Fruit fly (Drosophila melanogaster): Measurements from ENCODE around the gene CG18581.

CG18581 gene

DNA sequence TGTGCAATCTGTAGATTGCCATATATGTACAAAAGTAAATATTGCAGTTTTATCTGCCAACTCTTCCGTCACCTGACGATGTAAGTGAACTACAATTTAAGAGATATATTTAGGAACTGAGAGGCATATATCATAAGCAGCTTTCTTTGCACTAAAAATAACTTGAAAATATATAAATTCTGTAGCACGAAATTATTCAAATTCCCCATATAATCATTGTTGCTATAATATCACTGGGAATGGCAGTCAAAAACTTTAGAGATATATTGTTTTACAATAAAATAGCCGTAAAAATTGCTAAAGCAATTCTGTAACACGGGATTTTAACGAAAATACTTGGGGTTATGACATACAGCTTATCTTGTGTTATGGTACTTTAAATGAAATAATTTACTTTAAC lies 1.3 kb upstream of the CG18581 start, which contains the start of gene CG43679:
CG43679 (minus strand) TSS at position 101 of the 400 bp plus-strand sequence.
- TF ChIP-seq HLH106 (tag; optimal IDR thresholded peaks at IDR 0.05) (no peak), dl (GFP tag; optimal IDR thresholded peaks at IDR 0.05; ENCODE audit: insufficient read depth in 1 of 2, partially characterized antibody in 2 of 2) (no peak)

DNA sequence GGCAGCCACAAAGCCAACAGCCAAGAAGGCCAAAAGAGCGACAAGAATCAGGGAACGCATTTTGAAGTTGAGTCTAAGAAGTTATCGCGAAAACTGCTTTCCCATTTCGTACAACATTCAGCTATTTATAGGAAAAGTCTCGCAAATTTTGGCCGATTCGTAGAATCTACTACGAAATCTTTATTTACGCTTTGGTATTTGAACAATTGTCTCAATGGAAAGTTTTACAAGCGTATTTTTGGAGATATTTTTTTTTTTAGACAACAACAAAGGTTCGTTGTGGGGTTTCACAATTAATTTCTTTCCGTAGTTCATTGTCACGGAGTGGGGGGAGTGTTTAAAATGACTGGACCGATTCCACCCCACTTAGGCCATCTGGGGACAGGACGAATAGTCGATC lies 697 bp upstream of the CG18581 start, which contains the start of gene CG12310:
CG12310 (minus strand) TSS at position 101 of the 400 bp plus-strand sequence.
- TF ChIP-seq h (GFP tag; optimal IDR thresholded peaks at IDR 0.05) (peak; percentile 21), dsf (GFP tag; optimal IDR thresholded peaks at IDR 0.05; ENCODE audit: borderline replicate concordance) (no peak)

DNA sequence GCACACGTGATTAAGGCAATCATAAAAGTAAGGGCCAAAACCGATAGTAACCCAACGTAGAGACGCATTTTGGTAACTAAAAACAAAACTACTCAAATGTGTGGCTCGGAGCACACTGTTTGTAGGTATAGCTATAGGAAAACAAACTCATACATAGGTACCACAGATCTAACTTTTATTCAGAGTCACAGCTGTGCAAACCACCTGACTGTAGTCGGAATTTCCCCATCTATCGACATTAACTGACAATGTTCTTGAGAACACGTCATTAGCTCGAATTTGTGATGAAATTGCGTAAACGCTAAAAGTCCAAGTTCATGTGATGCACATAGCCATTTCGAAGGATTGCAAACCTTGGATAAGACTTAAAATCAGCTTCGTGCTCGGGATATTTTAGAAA lies 614 bp downstream of the CG18581 start, which contains the start of gene CG43678:
CG43678 (minus strand) TSS at position 101 of the 400 bp plus-strand sequence.
- TF ChIP-seq Hr83 (GFP tag; optimal IDR thresholded peaks at IDR 0.05; ENCODE audit: poor library complexity, severe bottlenecking) (no peak), Myc (optimal IDR thresholded peaks at IDR 0.05) (no peak), usp (GFP tag; optimal IDR thresholded peaks at IDR 0.05) (no peak), HLH106 (tag; optimal IDR thresholded peaks at IDR 0.05) (no peak), CG9705 (GFP tag; optimal IDR thresholded peaks at IDR 0.05) (no peak), Sp1 (GFP tag; optimal IDR thresholded peaks at IDR 0.05) (no peak), Dif (GFP tag; optimal IDR thresholded peaks at IDR 0.05; ENCODE audit: partially characterized antibody) (no peak), foxo (GFP tag; optimal IDR thresholded peaks at IDR 0.05) (no peak), lola (GFP tag; optimal IDR thresholded peaks at IDR 0.05) (no peak), N (GFP tag; optimal IDR thresholded peaks at IDR 0.05) (no peak), h (GFP tag; optimal IDR thresholded peaks at IDR 0.05) (no peak), pan (optimal IDR thresholded peaks at IDR 0.05) (no peak), Rel (GFP tag; optimal IDR thresholded peaks at IDR 0.05) (no peak), Rel (tag; optimal IDR thresholded peaks at IDR 0.05) (no peak), CrebA (GFP tag; optimal IDR thresholded peaks at IDR 0.05; ENCODE audit: borderline replicate concordance) (no peak), GATAd (GFP tag; optimal IDR thresholded peaks at IDR 0.05) (no peak), Abd-B (GFP tag; optimal IDR thresholded peaks at IDR 0.05) (no peak), Mio (GFP tag; optimal IDR thresholded peaks at IDR 0.05) (no peak), Hnf4 (GFP tag; optimal IDR thresholded peaks at IDR 0.05) (no peak), OdsH (GFP tag; optimal IDR thresholded peaks at IDR 0.05) (no peak)

DNA sequence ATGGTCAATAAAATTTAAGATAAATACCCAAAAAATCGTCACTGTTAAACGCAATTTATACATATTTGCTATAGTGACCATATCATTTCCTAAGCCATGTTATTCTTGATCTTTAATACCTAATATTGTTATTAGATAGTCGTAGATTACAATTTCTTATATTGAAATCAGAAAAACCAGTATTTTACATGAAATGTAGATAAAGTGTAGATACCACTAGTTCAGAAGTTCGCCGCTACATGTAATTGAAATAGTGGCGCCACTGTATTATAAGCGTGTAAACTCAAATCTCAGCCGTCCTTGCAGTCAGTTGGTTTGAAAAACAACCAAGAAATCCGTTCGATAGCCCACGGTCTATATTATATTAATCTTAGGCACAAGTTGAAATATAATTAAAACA lies 1.9 kb downstream of the CG18581 start:
- TF ChIP-seq lola (GFP tag; optimal IDR thresholded peaks at IDR 0.05) (no peak), Vsx2 (GFP tag; optimal IDR thresholded peaks at IDR 0.05; ENCODE audit: partially characterized antibody) (no peak), Myc (optimal IDR thresholded peaks at IDR 0.05) (peak; percentile 12), dsf (GFP tag; optimal IDR thresholded peaks at IDR 0.05; ENCODE audit: borderline replicate concordance) (no peak), Dif (GFP tag; optimal IDR thresholded peaks at IDR 0.05; ENCODE audit: partially characterized antibody) (no peak), fru (GFP tag; optimal IDR thresholded peaks at IDR 0.05) (no peak)

DNA sequence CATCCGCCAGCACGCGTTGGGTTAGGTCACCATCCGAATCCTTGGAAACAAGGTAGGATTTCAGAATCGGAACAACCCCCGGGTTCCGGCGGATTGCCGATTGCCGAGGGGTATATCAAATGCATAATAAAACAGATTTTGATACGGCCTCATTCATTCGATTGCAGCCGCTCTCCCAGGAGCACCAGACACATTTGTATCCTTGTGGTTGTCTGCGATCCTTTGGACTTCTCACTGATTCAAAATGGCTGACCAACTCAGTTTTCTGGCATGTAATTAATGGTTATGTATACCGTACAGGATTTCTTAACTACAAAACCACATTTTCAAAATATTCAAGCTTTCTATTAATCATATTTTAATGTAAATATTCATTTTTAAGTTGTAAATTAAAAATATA lies 2.4 kb downstream of the CG18581 start:
- no peak for TF ChIP-seq Sp1 (GFP tag; optimal IDR thresholded peaks at IDR 0.05)
- TF ChIP-seq dsf (GFP tag; optimal IDR thresholded peaks at IDR 0.05; ENCODE audit: borderline replicate concordance), result no peak
- TF ChIP-seq woc (GFP tag; optimal IDR thresholded peaks at IDR 0.05), result no peak
- no peak for TF ChIP-seq fru (GFP tag; optimal IDR thresholded peaks at IDR 0.05)
- no peak for TF ChIP-seq brk (GFP tag; optimal IDR thresholded peaks at IDR 0.05)
- no peak for TF ChIP-seq Hr83 (GFP tag; optimal IDR thresholded peaks at IDR 0.05; ENCODE audit: poor library complexity, severe bottlenecking)
- no peak for TF ChIP-seq N (GFP tag; optimal IDR thresholded peaks at IDR 0.05)
- no peak for TF ChIP-seq Myc (optimal IDR thresholded peaks at IDR 0.05)
- no peak for TF ChIP-seq dmrt93B (GFP tag; optimal IDR thresholded peaks at IDR 0.05)

DNA sequence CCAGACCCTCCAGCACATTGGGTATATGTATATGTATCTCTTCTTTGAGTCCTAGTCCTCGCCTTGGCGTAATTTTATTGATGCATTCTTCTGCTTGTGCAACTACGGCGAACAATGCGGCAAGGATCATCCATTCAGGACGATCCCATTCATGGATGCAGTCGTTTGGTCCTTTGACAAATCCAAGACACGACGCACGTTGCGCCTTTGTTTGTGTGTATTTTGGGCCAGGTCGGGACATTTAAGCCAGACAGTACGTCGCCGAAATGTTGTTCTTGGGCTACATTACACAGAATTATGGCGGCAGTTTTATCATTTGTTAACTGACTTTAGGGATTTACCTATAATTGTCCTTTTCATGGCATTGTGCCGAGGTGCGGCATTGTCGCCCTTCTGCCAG lies 4.9 kb downstream of the CG18581 start:
- TF ChIP-seq Vsx2 (GFP tag; optimal IDR thresholded peaks at IDR 0.05; ENCODE audit: partially characterized antibody), result no peak
- TF ChIP-seq Sp1 (GFP tag; optimal IDR thresholded peaks at IDR 0.05), result no peak
- no peak for TF ChIP-seq jim (GFP tag; optimal IDR thresholded peaks at IDR 0.05)
- no peak for TF ChIP-seq ey (GFP tag; optimal IDR thresholded peaks at IDR 0.05)
- no peak for TF ChIP-seq CG9705 (GFP tag; optimal IDR thresholded peaks at IDR 0.05)
- no peak for TF ChIP-seq sv (GFP tag; optimal IDR thresholded peaks at IDR 0.05)
- no peak for TF ChIP-seq woc (GFP tag; optimal IDR thresholded peaks at IDR 0.05)
- no peak for TF ChIP-seq Hr83 (GFP tag; optimal IDR thresholded peaks at IDR 0.05; ENCODE audit: poor library complexity, severe bottlenecking)
- no peak for TF ChIP-seq dmrt93B (GFP tag; optimal IDR thresholded peaks at IDR 0.05)
- no peak for TF ChIP-seq Rel (GFP tag; optimal IDR thresholded peaks at IDR 0.05)
- no peak for TF ChIP-seq Rel (tag; optimal IDR thresholded peaks at IDR 0.05)
- no peak for TF ChIP-seq Hnf4 (GFP tag; optimal IDR thresholded peaks at IDR 0.05)
- no peak for TF ChIP-seq tai (GFP tag; optimal IDR thresholded peaks at IDR 0.05)
- TF ChIP-seq rgr (GFP tag; optimal IDR thresholded peaks at IDR 0.05), result no peak
- no peak for TF ChIP-seq N (GFP tag; optimal IDR thresholded peaks at IDR 0.05)

Data from whole organism, wandering third instar larva.